Fruit fly (Drosophila melanogaster): Measurements from ENCODE around the gene Cp7Fb.

The Cp7Fb gene

DNA sequence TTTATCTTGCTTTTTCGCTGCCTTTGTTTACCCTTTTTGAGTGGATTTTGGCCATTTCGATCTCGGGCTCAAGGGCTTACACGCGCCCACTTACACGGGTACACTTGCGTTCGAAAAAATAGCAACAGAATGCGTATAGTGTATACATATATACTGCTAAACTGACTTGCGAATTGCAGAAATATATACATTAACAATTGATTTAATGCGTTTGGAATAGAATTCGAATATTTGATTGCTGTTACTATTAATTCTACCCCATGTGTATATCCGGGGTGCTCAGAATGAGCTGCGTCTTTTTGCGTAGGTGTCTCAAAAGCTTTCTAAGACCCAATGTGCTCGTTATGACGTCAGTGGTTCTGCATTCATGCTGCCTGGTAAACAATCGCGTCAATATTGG is 19.8 kb downstream of the Cp7Fb start (continued):
- no peak for TF ChIP-seq CG3995 (GFP tag; optimal IDR thresholded peaks at IDR 0.05)
- peak; percentile 69 for TF ChIP-seq lab (GFP tag; optimal IDR thresholded peaks at IDR 0.05)
- peak; percentile 56 for TF ChIP-seq CG3281 (GFP tag; optimal IDR thresholded peaks at IDR 0.05)
- peak; percentile 77 for TF ChIP-seq CG12769 (tag; optimal IDR thresholded peaks at IDR 0.05)
- TF ChIP-seq sr (GFP tag; IDR thresholded peaks at IDR 0.05) = 0 out of 3 replicates have a peak, but pooled peaks have one; percentile 26
- TF ChIP-seq otp (GFP tag; IDR thresholded peaks at IDR 0.05) = peak; percentile 64; the same call in 1 of the 3 replicates
- TF ChIP-seq HLH54F (GFP tag; optimal IDR thresholded peaks at IDR 0.05) = peak; percentile 58
- TF ChIP-seq slbo (GFP tag; IDR thresholded peaks at IDR 0.05) = peak; percentile 69
- peak; percentile 46; the same call in 1 of the 3 replicates for TF ChIP-seq B-H1 (GFP tag; IDR thresholded peaks at IDR 0.05)
- peak; percentile 36 for TF ChIP-seq cwo (GFP tag; optimal IDR thresholded peaks at IDR 0.05)
- no peak for TF ChIP-seq dan (GFP tag; IDR thresholded peaks at IDR 0.05)
- TF ChIP-seq GATAe (GFP tag; conservative IDR thresholded peaks at IDR 0.05) = no peak
- TF ChIP-seq CG6272 (GFP tag; IDR thresholded peaks at IDR 0.05) = 0 out of 2 replicates have a peak, but pooled peaks have one; percentile 19
- TF ChIP-seq NK7.1 (GFP tag; optimal IDR thresholded peaks at IDR 0.05) = peak; percentile 12
- TF ChIP-seq CG6175 (GFP tag; IDR thresholded peaks at IDR 0.05) = no peak
- peak; percentile 54 for TF ChIP-seq H2.0 (GFP tag; IDR thresholded peaks at IDR 0.05)
- peak; percentile 58; the same call in 1 of the 3 replicates for TF ChIP-seq z (GFP tag; IDR thresholded peaks at IDR 0.05)
- TF ChIP-seq nau (GFP tag; optimal IDR thresholded peaks at IDR 0.05) = peak; percentile 21
- TF ChIP-seq CG18599 (GFP tag; optimal IDR thresholded peaks at IDR 0.05) = peak; percentile 59
- TF ChIP-seq Blimp-1 (GFP tag; optimal IDR thresholded peaks at IDR 0.05) = peak; percentile 2
- TF ChIP-seq tgo (GFP tag; IDR thresholded peaks at IDR 0.05) = peak; percentile 48; the same call in 2 of the 3 replicates
- TF ChIP-seq CG10209 (GFP tag; optimal IDR thresholded peaks at IDR 0.05) = peak; percentile 22
- peak; percentile 2 for TF ChIP-seq CG1233 (GFP tag; optimal IDR thresholded peaks at IDR 0.05)
- TF ChIP-seq CG15514 (GFP tag; optimal IDR thresholded peaks at IDR 0.05) = peak; percentile 34
- TF ChIP-seq schlank (tag; optimal IDR thresholded peaks at IDR 0.05) = peak; percentile 32
- TF ChIP-seq mam (GFP tag; optimal IDR thresholded peaks at IDR 0.05) = peak; percentile 39
- peak; percentile 31 for TF ChIP-seq fd3F (GFP tag; optimal IDR thresholded peaks at IDR 0.05)
- TF ChIP-seq phol (tag; optimal IDR thresholded peaks at IDR 0.05) = no peak
- TF ChIP-seq CG43689 (GFP tag; IDR thresholded peaks at IDR 0.05) = peak; percentile 31; the same call in 1 of the 2 replicates
- peak; percentile 18 for TF ChIP-seq Vsx1 (GFP tag; optimal IDR thresholded peaks at IDR 0.05)
- TF ChIP-seq pzg (GFP tag; optimal IDR thresholded peaks at IDR 0.05) = no peak
- peak; percentile 3 for TF ChIP-seq CG12659 (GFP tag; optimal IDR thresholded peaks at IDR 0.05)
- TF ChIP-seq CG13424 (tag; optimal IDR thresholded peaks at IDR 0.05) = peak; percentile 14
- 0 out of 2 replicates have a peak, but pooled peaks have one; percentile 28 for TF ChIP-seq Awh (GFP tag; IDR thresholded peaks at IDR 0.05)
- TF ChIP-seq CG15073 (GFP tag; optimal IDR thresholded peaks at IDR 0.05) = no peak
- peak in 1 of 2 experiments; percentile 62 for TF ChIP-seq Eip74EF (GFP tag; optimal IDR thresholded peaks at IDR 0.05)
- TF ChIP-seq vvl (GFP tag; IDR thresholded peaks at IDR 0.05) = peak; percentile 39; the same call in 1 of the 2 replicates
- 0 out of 2 replicates have a peak, but pooled peaks have one; percentile 29 for TF ChIP-seq Xrp1 (GFP tag; IDR thresholded peaks at IDR 0.05)
- TF ChIP-seq CG11456 (GFP tag; IDR thresholded peaks at IDR 0.05) = peak; percentile 58; the same call in 1 of the 3 replicates
- TF ChIP-seq scrt (GFP tag; optimal IDR thresholded peaks at IDR 0.05) = peak; percentile 35
- peak; percentile 54 for TF ChIP-seq lilli (GFP tag; optimal IDR thresholded peaks at IDR 0.05)
- TF ChIP-seq CG18619 (GFP tag; optimal IDR thresholded peaks at IDR 0.05) = peak; percentile 22
- peak; percentile 40; the same call in 1 of the 2 replicates for TF ChIP-seq ara (GFP tag; IDR thresholded peaks at IDR 0.05)
- TF ChIP-seq Rx (GFP tag; IDR thresholded peaks at IDR 0.05) = peak; percentile 39; the same call in 1 of the 2 replicates
- peak; percentile 8 for TF ChIP-seq BtbVII (GFP tag; optimal IDR thresholded peaks at IDR 0.05)
- 0 out of 2 replicates have a peak, but pooled peaks have one; percentile 28 for TF ChIP-seq stc (GFP tag; IDR thresholded peaks at IDR 0.05)
- TF ChIP-seq bcd (GFP tag; optimal IDR thresholded peaks at IDR 0.05) = peak; percentile 14
- TF ChIP-seq tio (GFP tag; optimal IDR thresholded peaks at IDR 0.05) = peak; percentile 10
- peak; percentile 48 for TF ChIP-seq CG10366 (GFP tag; IDR thresholded peaks at IDR 0.05)

All from whole organism, embryonic.